Worm (Caenorhabditis elegans): ENCODE data around the gene acdh-12.

DNA sequence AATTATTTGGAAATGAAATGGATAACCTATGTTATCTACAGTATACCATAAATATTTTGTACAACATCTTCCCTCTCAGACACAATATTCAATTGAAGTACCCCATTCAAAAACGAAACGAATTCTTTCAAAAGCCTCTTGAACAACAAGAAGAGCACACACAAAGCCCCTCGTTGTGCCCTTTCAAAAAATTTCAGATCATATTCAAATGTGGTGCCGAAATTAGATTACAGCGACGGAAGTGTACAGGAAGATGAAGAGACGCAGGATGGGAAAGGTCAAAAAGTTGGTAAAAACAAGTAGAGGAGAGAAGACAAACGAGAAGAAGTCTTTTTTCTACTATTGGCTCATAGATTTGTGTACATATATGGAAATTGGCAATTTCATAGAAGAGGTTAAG is 19.3 kb downstream of the acdh-12 start:
- TF ChIP-seq zag-1 (tag; optimal IDR thresholded peaks at IDR 0.05) (no peak), nhr-237 (tag; optimal IDR thresholded peaks at IDR 0.05) (no peak), tbx-2 (tag; optimal IDR thresholded peaks at IDR 0.05) (no peak), snpc-4 (tag; optimal IDR thresholded peaks at IDR 0.05) (no peak), nhr-28 (tag; optimal IDR thresholded peaks at IDR 0.05) (no peak), nhr-12 (tag; optimal IDR thresholded peaks at IDR 0.05) (no peak), unc-62 (GFP tag; optimal IDR thresholded peaks at IDR 0.05) (no peak), fos-1 (tag; optimal IDR thresholded peaks at IDR 0.05) (no peak), skn-1 (tag; optimal IDR thresholded peaks at IDR 0.05) (no peak), elt-3 (tag; optimal IDR thresholded peaks at IDR 0.05) (no peak)

All from whole organism, L3 larva.